Fruit fly (Drosophila melanogaster): ENCODE data around the gene CG15923.

Gene CG15923

DNA sequence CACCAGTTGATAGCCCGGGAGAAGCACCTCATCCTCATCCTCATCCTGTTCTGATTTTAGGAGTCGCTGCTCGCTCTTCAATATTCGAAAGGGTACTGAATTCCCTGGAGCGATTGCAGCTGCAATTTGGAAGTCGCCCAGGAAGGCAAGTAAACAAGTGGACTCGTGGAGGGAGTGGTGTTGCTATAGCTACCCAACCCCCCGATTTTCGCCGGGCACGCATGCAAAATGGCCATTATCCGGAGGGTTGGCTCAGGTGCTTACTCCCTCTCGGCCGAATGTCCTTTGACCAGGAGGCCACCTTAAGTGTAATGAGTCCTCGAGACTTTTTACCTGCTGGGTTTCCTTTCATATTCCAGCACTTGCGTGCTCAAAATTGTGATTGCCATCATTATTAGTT, at the start of gene CG15923:
TSS of gene CG15923 (minus strand) at position 101 of the 400 bp plus-strand sequence.
- no peak for TF ChIP-seq CG17801 (GFP tag; optimal IDR thresholded peaks at IDR 0.05; ENCODE audit: partially characterized antibody)

dm6 chr3R:20659804-20660203, 43.1 kb upstream of the CG15923 start, which contains the start of gene Nep4:
Gene Nep4 (minus strand): TSS chr3R:20659904.
- no peak for TF ChIP-seq CG17801 (GFP tag; optimal IDR thresholded peaks at IDR 0.05; ENCODE audit: partially characterized antibody)

dm6 chr3R:20656649-20657048, 39.9 kb upstream of the CG15923 start:
- TF ChIP-seq CG17801 (GFP tag; optimal IDR thresholded peaks at IDR 0.05; ENCODE audit: partially characterized antibody): no peak

- no peak for TF ChIP-seq CG17801 (GFP tag; optimal IDR thresholded peaks at IDR 0.05; ENCODE audit: partially characterized antibody)
Observed at dm6 chr3R:20652350-20652749, 35.6 kb upstream of the CG15923 start, which contains the start of gene GluRIID. Gene GluRIID (minus strand): TSS chr3R:20652450.

dm6 chr3R:20648616-20649015, 31.9 kb upstream of the CG15923 start, which contains the start of gene GluRIIE:
Gene GluRIIE (minus strand): TSS chr3R:20648716.
- no peak for TF ChIP-seq CG17801 (GFP tag; optimal IDR thresholded peaks at IDR 0.05; ENCODE audit: partially characterized antibody)

DNA sequence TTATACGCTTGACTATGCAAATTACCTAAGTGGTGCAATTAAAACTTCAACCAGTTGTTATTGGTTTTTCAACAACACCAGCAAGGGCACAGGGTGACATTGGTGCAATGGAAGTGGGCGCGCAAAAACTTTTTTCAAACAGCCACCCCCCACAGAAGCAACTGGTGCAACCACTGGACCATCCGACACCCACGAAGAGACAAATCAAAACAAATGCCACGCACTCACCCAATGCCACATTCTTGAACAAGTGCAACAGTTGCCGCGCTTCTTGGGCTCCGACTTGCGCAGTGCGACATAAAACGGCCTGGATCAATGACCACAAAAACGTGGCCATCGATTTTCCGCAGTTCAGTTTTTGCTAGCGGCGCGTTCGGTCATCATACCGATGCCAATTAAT, 19.0 kb upstream of the CG15923 start:
- TF ChIP-seq CG17801 (GFP tag; optimal IDR thresholded peaks at IDR 0.05; ENCODE audit: partially characterized antibody): no peak

- TF ChIP-seq CG17801 (GFP tag; optimal IDR thresholded peaks at IDR 0.05; ENCODE audit: partially characterized antibody): peak; percentile 26
Observed at dm6 chr3R:20634674-20635594, 18.2 kb upstream of the CG15923 start, which contains the start of the genes Pi3K92E and Lrrk. Gene Pi3K92E (minus strand): TSS chr3R:20634732. Gene Lrrk (plus strand): TSS chr3R:20635480.

DNA sequence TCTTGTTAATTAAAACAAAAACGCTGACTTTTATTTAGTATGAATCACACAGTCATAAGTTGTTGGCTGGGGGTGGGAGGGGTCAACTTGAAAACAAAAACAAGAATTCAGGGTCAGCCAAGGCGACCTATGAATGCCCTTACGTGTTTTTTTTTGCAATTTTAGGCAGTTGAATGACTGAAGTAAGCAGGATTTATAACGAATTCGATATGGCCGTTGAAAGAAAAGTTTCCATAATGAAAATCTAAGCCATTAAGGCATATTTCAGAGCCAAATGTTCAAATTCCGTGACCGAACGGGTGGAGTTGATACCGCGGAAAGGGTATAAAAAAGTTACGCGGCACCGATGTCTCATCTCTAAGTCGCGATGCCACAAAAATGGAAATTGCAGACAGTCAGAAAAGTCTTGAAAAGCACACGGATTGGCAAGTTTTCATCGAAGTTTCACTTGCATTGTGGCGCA, 17.3 kb upstream of the CG15923 start:
- TF ChIP-seq CG17801 (GFP tag; optimal IDR thresholded peaks at IDR 0.05; ENCODE audit: partially characterized antibody): peak; percentile 46

dm6 chr3R:20626123-20626522, 9.4 kb upstream of the CG15923 start:
- TF ChIP-seq CG17801 (GFP tag; optimal IDR thresholded peaks at IDR 0.05; ENCODE audit: partially characterized antibody): no peak

dm6 chr3R:20622297-20623168, 5.8 kb upstream of the CG15923 start:
- TF ChIP-seq CG17801 (GFP tag; optimal IDR thresholded peaks at IDR 0.05; ENCODE audit: partially characterized antibody): no peak

dm6 chr3R:20621805-20622286, 5.1 kb upstream of the CG15923 start, which contains the start of gene H:
Gene H (plus strand): TSS chr3R:20621938.
- TF ChIP-seq CG17801 (GFP tag; optimal IDR thresholded peaks at IDR 0.05; ENCODE audit: partially characterized antibody): no peak

dm6 chr3R:20618947-20619346, 2.2 kb upstream of the CG15923 start:
- TF ChIP-seq CG17801 (GFP tag; optimal IDR thresholded peaks at IDR 0.05; ENCODE audit: partially characterized antibody): no peak

DNA sequence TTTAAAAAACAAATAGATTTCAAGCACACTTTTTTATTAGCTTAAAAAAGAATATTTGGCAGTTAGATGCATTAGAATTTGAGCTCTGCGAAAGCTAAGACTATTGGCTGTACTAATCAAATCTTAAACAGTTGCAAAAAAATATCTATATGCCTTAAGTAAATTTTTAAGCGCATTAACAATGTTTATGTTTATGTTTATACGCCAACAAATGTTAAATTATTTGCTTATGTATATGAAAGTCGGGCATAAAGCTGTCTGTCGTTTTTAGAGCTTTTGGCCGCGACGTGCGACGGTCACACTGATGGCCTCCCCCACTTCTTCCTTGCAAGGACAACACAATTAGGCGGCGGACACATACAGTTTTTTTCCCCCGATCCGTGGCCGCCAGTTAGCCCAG, 882 bp upstream of the CG15923 start, which contains the start of gene CG5466:
TSS of gene CG5466 (plus strand) at position 301 of the 400 bp plus-strand sequence.
- TF ChIP-seq CG17801 (GFP tag; optimal IDR thresholded peaks at IDR 0.05; ENCODE audit: partially characterized antibody): no peak

- no peak for TF ChIP-seq CG17801 (GFP tag; optimal IDR thresholded peaks at IDR 0.05; ENCODE audit: partially characterized antibody)
Observed at dm6 chr3R:20608199-20608598, 8.5 kb downstream of the CG15923 start.
